Worm (Caenorhabditis elegans) whole organism, L3 larva: ENCODE results near the gene T23B7.3.

Experiments
- ZK546.5 ChIP-seq: sonication (generic microtip); optimal IDR thresholded peaks from 2 replicates; lab custom pipeline; 2017; ENCODE audit warnings: missing biosample characterization, missing genetic modification characterization
- aly-2 ChIP-seq: fragments of 150-350 bp; optimal IDR thresholded peaks from 2 replicates; lab custom pipeline; 2014; ENCODE audit warnings: missing biosample characterization, missing genetic modification characterization
- ceh-82 ChIP-seq: fragments of 150-350 bp; optimal IDR thresholded peaks from 2 replicates; lab custom pipeline; 2014; ENCODE audit warnings: missing biosample characterization, missing genetic modification characterization
- elt-1 ChIP-seq: fragments of 150-350 bp; optimal IDR thresholded peaks from 2 replicates; lab custom pipeline; 2014; ENCODE audit warnings: missing biosample characterization, missing genetic modification characterization
- elt-2 ChIP-seq: sonication (generic microtip); optimal IDR thresholded peaks from 2 replicates; lab custom pipeline; 2016; ENCODE audit warnings: missing genetic modification reagents, mild to moderate bottlenecking, missing genetic modification characterization, missing compliant biosample characterization
- fkh-10 ChIP-seq: sonication (generic microtip); optimal IDR thresholded peaks from 2 replicates; lab custom pipeline; 2017; ENCODE audit warnings: missing biosample characterization, missing genetic modification reagents, missing genetic modification characterization
- nhr-12 ChIP-seq: fragments of 150-350 bp; optimal IDR thresholded peaks from 2 replicates; lab custom pipeline; 2014; ENCODE audit warnings: missing biosample characterization, missing genetic modification characterization
- nhr-76 ChIP-seq: fragments of 150-350 bp; sonication (generic microtip); optimal IDR thresholded peaks from 5 replicates; lab custom pipeline; 2014; ENCODE audit warnings: missing biosample characterization, missing genetic modification characterization
- nhr-77 ChIP-seq: fragments of 150-350 bp; optimal IDR thresholded peaks from 2 replicates; lab custom pipeline; 2014; ENCODE audit warnings: missing biosample characterization, missing genetic modification characterization
- pha-4 ChIP-seq: fragments of 150-350 bp; optimal IDR thresholded peaks from 2 replicates; lab custom pipeline; 2014; ENCODE audit warnings: missing biosample characterization, missing genetic modification reagents, missing genetic modification characterization
- tbx-2 ChIP-seq: sonication (generic microtip); optimal IDR thresholded peaks from 2 replicates; lab custom pipeline; 2016; ENCODE audit warnings: mild to moderate bottlenecking, missing genetic modification characterization, missing compliant biosample characterization
- zag-1 ChIP-seq: fragments of 150-350 bp; optimal IDR thresholded peaks from 2 replicates; lab custom pipeline; 2014; ENCODE audit warnings: missing biosample characterization, missing genetic modification characterization

DNA sequence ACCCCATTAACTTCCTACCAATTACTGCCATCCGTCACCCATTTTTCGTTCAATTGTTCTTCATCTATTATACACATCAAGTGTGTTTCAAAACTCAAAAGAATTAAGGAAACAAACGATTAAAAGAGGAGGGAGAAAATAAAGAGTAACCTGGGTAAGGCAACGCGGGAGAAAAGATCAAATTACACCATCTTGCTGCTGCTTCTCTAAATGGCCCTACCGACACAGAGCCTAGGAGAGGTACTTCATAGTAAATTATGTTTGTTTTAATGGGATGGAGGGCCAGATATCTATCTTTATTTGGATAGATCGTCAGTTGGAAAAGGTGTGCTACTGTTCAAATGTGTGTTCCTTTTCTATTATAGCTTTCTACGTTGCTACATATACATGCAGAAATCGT, 34.6 kb upstream of the T23B7.3 start:
- no peak for TF ChIP-seq nhr-77
- no peak for TF ChIP-seq aly-2
- TF ChIP-seq elt-2 (tag; lab: Kevin White, UChicago): no peak
- no peak for TF ChIP-seq elt-1 (tag; lab: Kevin White, UChicago)
- TF ChIP-seq nhr-12 (tag; lab: Kevin White, UChicago): no peak
- TF ChIP-seq tbx-2 (tag; lab: Kevin White, UChicago): no peak
- no peak for TF ChIP-seq ZK546.5 (tag; lab: Kevin White, UChicago)
- no peak for TF ChIP-seq nhr-76 (tag; lab: Kevin White, UChicago)
- TF ChIP-seq fkh-10 (GFP tag; lab: Kevin White, UChicago): no peak
- no peak for TF ChIP-seq zag-1
- no peak for TF ChIP-seq ceh-82
- TF ChIP-seq pha-4 (tag; lab: Kevin White, UChicago): no peak
